Worm (Caenorhabditis elegans) whole organism, L1 larva: ENCODE data around the gene daf-12.

ENCODE experiments used
- C04F5.9 ChIP-seq: sonication (generic microtip); optimal IDR thresholded peaks from 2 replicates; lab custom pipeline; 2016; ENCODE audit warnings: missing genetic modification characterization, missing compliant biosample characterization
- aha-1 ChIP-seq: fragments of 150-350 bp; optimal IDR thresholded peaks from 2 replicates; lab custom pipeline; 2014; ENCODE audit warnings: missing biosample characterization, missing genetic modification characterization
- ama-1 ChIP-seq: fragments of 150-350 bp; optimal IDR thresholded peaks from 2 replicates; lab custom pipeline; 2014
- fkh-10 ChIP-seq: sonication (generic microtip); optimal IDR thresholded peaks from 2 replicates; lab custom pipeline; 2017; ENCODE audit warnings: missing biosample characterization, missing genetic modification reagents, missing genetic modification characterization
- isw-1 ChIP-seq: fragments of 200-800 bp; sonication (Bioruptor generic); IDR thresholded peaks from 2 replicates; pipeline ENCODE4 v1.3.6; 2022; ENCODE audit warnings: missing genetic modification characterization, missing compliant biosample characterization
- lin-39 ChIP-seq: fragments of 150-350 bp; optimal IDR thresholded peaks from 2 replicates; lab custom pipeline; 2014; ENCODE audit warnings: missing biosample characterization, missing genetic modification reagents, missing genetic modification characterization
- lir-3 ChIP-seq: sonication (generic microtip); optimal IDR thresholded peaks from 2 replicates; lab custom pipeline; 2016; ENCODE audit warnings: mild to moderate bottlenecking, missing genetic modification characterization, moderate library complexity, missing compliant biosample characterization; ENCODE audit not compliant: poor library complexity
- mep-1 ChIP-seq: fragments of 150-350 bp; optimal IDR thresholded peaks from 2 replicates; lab custom pipeline; 2014; ENCODE audit warnings: missing biosample characterization, missing genetic modification characterization
- nhr-237 ChIP-seq: fragments of 150-350 bp; optimal IDR thresholded peaks from 2 replicates; lab custom pipeline; 2014; ENCODE audit warnings: missing biosample characterization, missing genetic modification characterization
- unc-62 ChIP-seq: fragments of 150-350 bp; optimal IDR thresholded peaks from 2 replicates; lab custom pipeline; 2014; ENCODE audit warnings: missing biosample characterization, missing genetic modification reagents, missing genetic modification characterization
- zag-1 ChIP-seq: fragments of 150-350 bp; optimal IDR thresholded peaks from 2 replicates; lab custom pipeline; 2014; ENCODE audit warnings: missing biosample characterization, missing genetic modification characterization

DNA sequence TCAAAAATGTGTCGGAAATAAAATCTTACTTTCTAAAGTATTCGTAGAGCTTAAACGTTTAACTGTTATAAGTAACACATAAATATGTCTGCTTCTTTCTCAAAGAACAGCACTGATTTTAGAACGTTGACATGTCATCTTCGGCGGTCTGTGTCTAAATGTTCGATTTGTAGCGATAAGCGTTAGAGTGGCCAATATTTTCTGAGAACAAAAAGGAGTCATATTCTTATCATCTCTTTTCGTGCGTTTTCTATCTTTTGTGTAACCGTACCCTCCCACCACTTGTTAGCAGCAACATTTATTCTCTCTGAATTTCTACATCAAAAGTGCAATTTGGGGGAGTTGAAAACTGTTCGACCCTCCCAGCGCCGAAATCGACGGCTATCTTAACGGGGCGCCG, 9.4 kb downstream of the daf-12 start:
- TF ChIP-seq ama-1 (lab: Kevin White, UChicago) = no peak
- no peak for TF ChIP-seq aha-1 (tag; lab: Kevin White, UChicago)
- TF ChIP-seq zag-1 (tag; lab: Kevin White, UChicago) = no peak
- no peak for TF ChIP-seq unc-62 (GFP tag; lab: Kevin White, UChicago)
- TF ChIP-seq isw-1 (GFP tag; lab: Robert Waterston, UW) = no peak
- no peak for TF ChIP-seq C04F5.9 (tag; lab: Kevin White, UChicago)
- TF ChIP-seq lir-3 = no peak
- no peak for TF ChIP-seq nhr-237 (tag; lab: Kevin White, UChicago)
- TF ChIP-seq fkh-10 = no peak
- no peak for TF ChIP-seq lin-39 (tag; lab: Kevin White, UChicago)
- TF ChIP-seq mep-1 (tag; lab: Kevin White, UChicago) = no peak
